Worm (Caenorhabditis elegans): ENCODE results near the gene lipl-6.

Gene lipl-6

ce11 chrV:6971567-6971966 lies 37.5 kb upstream of the lipl-6 start, which contains the start of gene srx-59:
TSS of gene srx-59 (plus strand) at chrV:6971867.
- no peak for TF ChIP-seq daf-12 (tag; optimal IDR thresholded peaks at IDR 0.05)
- TF ChIP-seq unc-62 (GFP tag; optimal IDR thresholded peaks at IDR 0.05 in 1 of 2): peak in 1 of 2 experiments; percentile 19
- no peak for TF ChIP-seq unc-62 (tag; optimal IDR thresholded peaks at IDR 0.05)

- TF ChIP-seq madf-9 (GFP tag; conservative IDR thresholded peaks at IDR 0.05) (no peak), daf-16 (GFP tag; optimal IDR thresholded peaks at IDR 0.05) (no peak), daf-16 (tag; optimal IDR thresholded peaks at IDR 0.05) (no peak), unc-62 (GFP tag; optimal IDR thresholded peaks at IDR 0.05 in 1 of 2) (peak in 1 of 2 experiments; percentile 10), unc-62 (tag; optimal IDR thresholded peaks at IDR 0.05) (no peak), nhr-48 (tag; optimal IDR thresholded peaks at IDR 0.05) (peak; percentile 21), mdl-1 (tag; optimal IDR thresholded peaks at IDR 0.05) (peak in 1 of 2 experiments; percentile 35), nhr-25 (tag; optimal IDR thresholded peaks at IDR 0.05; ENCODE audit: borderline replicate concordance, insufficient read depth) (no peak), mxl-3 (GFP tag; optimal IDR thresholded peaks at IDR 0.05) (peak; percentile 70), nhr-28 (tag; optimal IDR thresholded peaks at IDR 0.05) (peak; percentile 32)
Measured at ce11 chrV:6969950-6970532, 35.9 kb upstream of the lipl-6 start, which contains the start of gene ptr-15. TSS of gene ptr-15 (minus strand) at chrV:6970000.

ce11 chrV:6956237-6956636 lies 22.1 kb upstream of the lipl-6 start, which contains the start of gene mec-1:
TSS of gene mec-1 (plus strand) at chrV:6956537.
- TF ChIP-seq aha-1 (tag): peak; percentile 58
- TF ChIP-seq ZK337.2 (GFP tag; IDR thresholded peaks at IDR 0.05): no peak

ce11 chrV:6953797-6954196 lies 19.7 kb upstream of the lipl-6 start, which contains the start of gene srg-31:
TSS of gene srg-31 (minus strand) at chrV:6953897.
- TF ChIP-seq spr-1 (tag; optimal IDR thresholded peaks at IDR 0.05) (no peak), unc-62 (GFP tag; optimal IDR thresholded peaks at IDR 0.05 in 1 of 2) (peak in 1 of 2 experiments; percentile 51), unc-62 (tag; optimal IDR thresholded peaks at IDR 0.05) (no peak), lin-29 (GFP tag; IDR thresholded peaks at IDR 0.05) (no peak), daf-19 (GFP tag; conservative IDR thresholded peaks at IDR 0.05) (no peak)

- TF ChIP-seq ceh-82 (tag; optimal IDR thresholded peaks at IDR 0.05): no peak
- TF ChIP-seq lir-3 (tag; optimal IDR thresholded peaks at IDR 0.05): no peak
- no peak for TF ChIP-seq lsy-2 (tag; optimal IDR thresholded peaks at IDR 0.05)
- no peak for TF ChIP-seq lin-15B (tag; optimal IDR thresholded peaks at IDR 0.05)
- TF ChIP-seq sdz-12 (GFP tag; optimal IDR thresholded peaks at IDR 0.05): no peak
- TF ChIP-seq ceh-28 (tag; optimal IDR thresholded peaks at IDR 0.05): no peak
- TF ChIP-seq madf-9 (GFP tag; conservative IDR thresholded peaks at IDR 0.05): no peak
- TF ChIP-seq Y105C5A.15 (GFP tag; IDR thresholded peaks at IDR 0.05): no peak
- TF ChIP-seq spr-1 (tag; optimal IDR thresholded peaks at IDR 0.05): no peak
- no peak for TF ChIP-seq jun-1 (tag; optimal IDR thresholded peaks at IDR 0.05)
- no peak for TF ChIP-seq php-3 (GFP tag; IDR thresholded peaks at IDR 0.05)
- TF ChIP-seq mes-2 (tag; optimal IDR thresholded peaks at IDR 0.05; ENCODE audit: poor library complexity, severe bottlenecking): no peak
- no peak for TF ChIP-seq tag-97 (GFP tag; IDR thresholded peaks at IDR 0.05)
- no peak for TF ChIP-seq aha-1 (tag)
Measured at ce11 chrV:6951306-6951705, 17.2 kb upstream of the lipl-6 start, which contains the start of gene T07H8.11. TSS of gene T07H8.11 (minus strand) at chrV:6951406.

- TF ChIP-seq ama-1 (optimal IDR thresholded peaks at IDR 0.05): no peak
- TF ChIP-seq nhr-28 (tag; optimal IDR thresholded peaks at IDR 0.05): no peak
- TF ChIP-seq Y75B8A.6 (GFP tag; IDR thresholded peaks at IDR 0.05): no peak
- TF ChIP-seq hlh-11 (tag; optimal IDR thresholded peaks at IDR 0.05): no peak
- no peak for TF ChIP-seq zag-1 (tag; optimal IDR thresholded peaks at IDR 0.05)
- no peak for TF ChIP-seq dve-1 (tag; optimal IDR thresholded peaks at IDR 0.05; ENCODE audit: insufficient read depth)
- TF ChIP-seq mes-2 (tag; optimal IDR thresholded peaks at IDR 0.05; ENCODE audit: poor library complexity, severe bottlenecking): no peak
- no peak for TF ChIP-seq nhr-10 (tag; optimal IDR thresholded peaks at IDR 0.05)
- TF ChIP-seq nhr-11 (tag; optimal IDR thresholded peaks at IDR 0.05): no peak
- TF ChIP-seq tag-97 (GFP tag; IDR thresholded peaks at IDR 0.05): no peak
- TF ChIP-seq fkh-10 (GFP tag; optimal IDR thresholded peaks at IDR 0.05): no peak
- no peak for TF ChIP-seq D1046.2 (GFP tag; IDR thresholded peaks at IDR 0.05)
- no peak for TF ChIP-seq hmg-1.1 (GFP tag; IDR thresholded peaks at IDR 0.05)
- TF ChIP-seq ZK546.5 (tag; optimal IDR thresholded peaks at IDR 0.05): no peak
- no peak for TF ChIP-seq aha-1 (tag)
Measured at ce11 chrV:6949770-6950169, 15.7 kb upstream of the lipl-6 start, which contains the start of gene Y57E12B.11. TSS of gene Y57E12B.11 (minus strand) at chrV:6949870.
